Fruit fly (Drosophila melanogaster): ENCODE data around the gene Sytbeta.

The Sytbeta gene

DNA sequence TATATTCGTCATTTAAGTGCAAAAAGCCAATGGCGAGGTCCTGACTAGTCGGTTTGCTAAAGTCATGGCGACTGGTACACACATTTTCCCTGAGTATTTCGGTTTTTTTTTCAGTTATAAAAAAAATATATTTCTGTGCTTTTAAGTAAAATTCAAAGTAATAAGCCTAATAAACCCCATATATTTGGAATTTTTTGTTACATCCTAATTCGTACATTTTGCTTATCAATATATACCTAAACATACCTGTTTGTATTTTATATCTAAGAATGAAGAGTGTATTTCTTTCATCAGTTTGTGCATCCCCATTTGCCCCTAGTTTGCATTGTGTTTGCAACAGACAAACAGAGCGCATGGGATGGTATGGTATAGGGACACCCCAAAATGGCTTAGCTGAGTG lies 29.2 kb downstream of the Sytbeta start:
- TF ChIP-seq CG8478 (optimal IDR thresholded peaks at IDR 0.05) = no peak
- TF ChIP-seq CTCF (optimal IDR thresholded peaks at IDR 0.05) = no peak

- TF ChIP-seq CTCF (optimal IDR thresholded peaks at IDR 0.05) (no peak), CG8478 (optimal IDR thresholded peaks at IDR 0.05) (no peak)
Measured at dm6 chr3L:15034714-15035076, 30.1 kb downstream of the Sytbeta start.

DNA sequence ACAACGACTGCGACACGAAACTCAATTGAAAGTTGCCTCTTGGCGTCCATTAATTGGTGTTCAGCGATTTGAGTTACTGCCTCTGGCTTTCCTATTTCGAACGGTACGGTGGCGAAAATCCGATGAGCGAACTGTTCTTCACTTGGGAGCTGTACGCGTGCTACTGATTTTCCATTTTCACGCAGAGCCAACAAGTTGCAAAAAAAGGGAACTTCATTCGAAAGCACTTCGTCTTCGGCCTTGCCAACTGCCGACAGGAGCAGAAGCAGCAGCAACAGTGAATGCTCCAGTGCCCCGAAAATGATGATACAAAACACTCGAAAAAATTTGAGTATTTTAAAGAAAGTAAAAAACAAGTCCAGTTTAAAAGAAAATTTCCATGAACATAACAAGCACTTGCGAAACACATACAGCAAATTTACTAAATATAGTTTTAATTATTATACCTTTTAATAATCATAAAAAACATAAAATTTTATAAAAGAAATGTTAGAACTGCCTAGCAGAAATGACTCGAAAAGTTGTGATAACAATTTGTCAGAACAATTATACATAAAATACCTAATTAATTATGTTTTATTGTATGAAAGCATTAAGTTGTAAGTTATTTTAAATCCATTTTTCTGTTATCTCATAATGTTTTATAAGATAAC lies 30.6 kb downstream of the Sytbeta start:
- no peak for TF ChIP-seq CG8478 (optimal IDR thresholded peaks at IDR 0.05)
- no peak for TF ChIP-seq CTCF (optimal IDR thresholded peaks at IDR 0.05)

dm6 chr3L:15031773-15032172 lies 33.0 kb downstream of the Sytbeta start:
- TF ChIP-seq CG8478 (optimal IDR thresholded peaks at IDR 0.05) (no peak), CTCF (optimal IDR thresholded peaks at IDR 0.05) (no peak)

DNA sequence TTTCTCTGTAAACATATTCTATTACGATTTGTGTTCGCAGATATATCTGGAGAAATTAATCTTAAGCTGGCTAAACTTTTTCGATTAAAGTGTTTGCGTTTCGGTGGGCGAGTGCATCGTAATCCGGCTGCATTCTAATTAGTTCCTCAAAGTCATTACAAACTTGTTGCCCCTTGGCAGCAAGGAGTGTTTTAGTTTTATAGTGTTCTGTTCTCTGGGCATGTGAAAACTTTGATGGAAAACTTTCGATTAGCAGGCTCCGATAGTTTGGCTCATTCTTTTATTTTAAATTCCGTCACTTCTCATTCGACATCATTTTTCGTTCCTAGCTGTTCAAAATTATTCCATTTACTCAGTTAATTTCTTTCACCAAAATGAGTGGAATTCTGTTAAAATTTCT lies 41.6 kb downstream of the Sytbeta start, which contains the start of gene CG32148:
CG32148 (plus strand) TSS at position 301 of the 400 bp plus-strand sequence.
- TF ChIP-seq CG8478 (optimal IDR thresholded peaks at IDR 0.05) (no peak), CTCF (optimal IDR thresholded peaks at IDR 0.05) (no peak)

DNA sequence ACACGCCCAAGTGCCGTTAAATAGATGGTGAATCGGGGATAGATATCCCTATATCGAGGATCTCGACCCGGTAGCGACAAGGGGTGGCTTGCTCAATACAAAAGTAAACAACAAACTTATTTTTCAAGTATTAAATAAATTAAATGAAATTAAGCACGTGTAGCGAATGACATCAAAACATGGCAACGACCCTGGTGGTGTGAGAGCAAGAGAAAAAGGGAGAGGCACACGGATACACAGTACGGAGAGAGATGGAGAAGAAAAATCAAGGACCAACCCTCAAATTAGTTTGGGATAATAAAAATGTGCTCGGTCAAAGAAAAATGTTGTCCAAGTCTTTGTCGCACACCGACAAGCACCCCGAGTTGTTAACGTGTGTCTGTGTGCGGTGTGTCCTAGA lies 43.8 kb downstream of the Sytbeta start:
- TF ChIP-seq CG8478 (optimal IDR thresholded peaks at IDR 0.05) = no peak
- TF ChIP-seq CTCF (optimal IDR thresholded peaks at IDR 0.05) = no peak

dm6 chr3L:15013957-15014692 lies 50.7 kb downstream of the Sytbeta start, which contains the start of gene Reck:
Gene Reck, minus strand, starts transcription at chr3L:15014062.
- TF ChIP-seq CTCF (optimal IDR thresholded peaks at IDR 0.05) = peak in 1 of 2 experiments; percentile 73
- no peak for TF ChIP-seq CG8478 (optimal IDR thresholded peaks at IDR 0.05)

dm6 chr3L:15013296-15013695 lies 51.5 kb downstream of the Sytbeta start:
- TF ChIP-seq CG8478 (optimal IDR thresholded peaks at IDR 0.05) (no peak), CTCF (optimal IDR thresholded peaks at IDR 0.05) (no peak)

- TF ChIP-seq CG8478 (optimal IDR thresholded peaks at IDR 0.05) = no peak
- no peak for TF ChIP-seq CTCF (optimal IDR thresholded peaks at IDR 0.05)
Measured at dm6 chr3L:15011638-15012335, 53.0 kb downstream of the Sytbeta start.

DNA sequence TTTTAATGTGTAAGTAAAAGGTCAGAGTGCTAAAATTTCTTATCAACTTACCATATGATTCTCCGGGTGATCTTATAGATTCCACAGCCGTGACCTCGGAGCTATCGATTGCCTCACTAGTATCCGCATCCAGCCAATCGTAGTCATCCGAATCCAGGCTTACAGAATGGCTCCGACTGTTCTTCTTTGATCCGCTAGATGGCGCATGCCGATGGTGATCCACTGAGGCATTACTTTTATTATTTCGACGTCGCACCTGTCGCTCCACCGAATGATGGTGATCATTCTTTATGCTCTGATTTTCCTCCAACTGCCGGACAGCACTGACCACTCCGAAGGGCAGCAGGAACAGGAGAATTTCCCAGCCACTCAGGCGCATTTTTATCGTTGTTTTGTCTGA lies 53.6 kb downstream of the Sytbeta start:
- TF ChIP-seq CG8478 (optimal IDR thresholded peaks at IDR 0.05) (no peak), CTCF (optimal IDR thresholded peaks at IDR 0.05) (peak; percentile 82 to 88)

DNA sequence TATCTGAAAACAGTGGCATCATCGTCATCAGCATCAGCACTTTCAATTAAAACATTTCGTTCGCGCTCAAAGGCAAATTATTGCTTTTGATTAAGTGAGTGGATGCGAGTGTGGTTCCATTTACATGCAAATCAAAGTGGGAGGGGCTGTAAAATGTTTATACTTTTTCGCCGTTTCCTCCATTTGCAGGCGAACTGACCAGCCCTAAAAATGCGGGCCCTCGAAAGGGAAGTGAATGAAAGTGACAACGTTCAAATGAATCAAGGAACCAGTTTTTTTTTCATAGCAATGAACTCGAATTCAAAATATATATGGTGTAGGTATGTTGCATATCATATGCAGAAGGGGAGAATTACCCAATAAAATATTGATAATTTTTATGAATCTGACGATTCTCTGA lies 54.2 kb downstream of the Sytbeta start:
- TF ChIP-seq CG8478 (optimal IDR thresholded peaks at IDR 0.05) = no peak
- no peak for TF ChIP-seq CTCF (optimal IDR thresholded peaks at IDR 0.05)

- TF ChIP-seq CTCF (optimal IDR thresholded peaks at IDR 0.05) = no peak
- no peak for TF ChIP-seq CG8478 (optimal IDR thresholded peaks at IDR 0.05)
Measured at dm6 chr3L:15009681-15010080, 55.1 kb downstream of the Sytbeta start.

- no peak for TF ChIP-seq CG8478 (optimal IDR thresholded peaks at IDR 0.05)
- TF ChIP-seq CTCF (optimal IDR thresholded peaks at IDR 0.05) = no peak
Measured at dm6 chr3L:15007271-15007948, 57.4 kb downstream of the Sytbeta start.

DNA sequence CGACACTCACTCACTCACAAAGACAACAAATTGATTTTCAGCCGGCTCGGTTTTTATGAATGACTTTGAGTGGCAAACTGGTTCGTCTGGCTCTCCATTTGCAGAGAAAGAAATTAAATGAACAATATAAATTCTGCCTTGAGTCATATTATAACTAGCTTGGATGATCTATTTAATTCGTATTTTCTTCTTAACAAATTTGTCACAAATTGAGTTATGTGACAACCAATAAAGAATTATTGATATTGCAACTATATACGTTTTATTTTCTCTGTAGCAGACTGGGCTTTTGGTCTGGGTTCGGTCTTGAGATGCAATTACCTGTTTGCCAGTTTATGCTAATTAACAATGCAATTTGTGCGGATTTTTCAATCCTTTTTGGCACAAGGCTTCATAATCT lies 58.0 kb downstream of the Sytbeta start:
- TF ChIP-seq CG8478 (optimal IDR thresholded peaks at IDR 0.05) = no peak
- TF ChIP-seq CTCF (optimal IDR thresholded peaks at IDR 0.05) = no peak

DNA sequence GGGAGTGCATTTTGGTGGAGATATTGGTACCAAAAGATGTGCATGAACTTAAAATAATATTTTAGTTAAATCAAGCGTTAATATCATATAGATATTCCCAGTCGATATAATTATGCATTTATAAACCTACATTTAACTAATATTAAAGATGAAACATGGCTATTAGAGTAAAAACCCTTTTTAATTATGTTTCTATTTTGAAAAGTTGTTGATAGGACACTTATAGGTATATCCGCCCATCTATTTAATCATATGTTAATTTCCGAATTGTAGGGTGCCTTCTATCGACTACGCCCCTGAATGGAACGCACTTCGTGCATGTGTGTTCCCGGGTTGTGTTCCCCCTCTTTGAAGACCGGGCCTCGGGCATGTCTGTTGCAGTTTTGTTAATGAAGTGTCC lies 59.0 kb downstream of the Sytbeta start:
- TF ChIP-seq CTCF (optimal IDR thresholded peaks at IDR 0.05) (no peak), CG8478 (optimal IDR thresholded peaks at IDR 0.05) (no peak)
